Worm (Caenorhabditis elegans) whole organism, young adult: Measurements from ENCODE around the gene tbce-1.

Experiments
- C06A6.2 ChIP-seq: fragments of 200-800 bp; sonication (Bioruptor generic); conservative IDR thresholded peaks from 2 replicates; pipeline ENCODE4 v1.3.6; 2022; ENCODE audit warnings: missing genetic modification characterization, missing compliant biosample characterization
- F33H1.4 ChIP-seq: fragments of 200-800 bp; sonication (Bioruptor generic); IDR thresholded peaks from 2 replicates; pipeline ENCODE4 v1.3.6; 2022; ENCODE audit warnings: missing genetic modification reagents, missing genetic modification characterization, missing compliant biosample characterization
- F37B4.10 ChIP-seq: fragments of 200-800 bp; sonication (Bioruptor generic); IDR thresholded peaks from 2 replicates; pipeline ENCODE4 v1.3.6; 2022; ENCODE audit warnings: missing genetic modification characterization, missing compliant biosample characterization
- K12H6.12 ChIP-seq: fragments of 200-800 bp; sonication (Bioruptor generic); optimal IDR thresholded peaks from 2 replicates; lab custom pipeline; 2018; ENCODE audit warnings: mild to moderate bottlenecking, missing genetic modification characterization, missing compliant biosample characterization
- Y56A3A.18 ChIP-seq: fragments of 200-800 bp; sonication (Bioruptor generic); IDR thresholded peaks from 2 replicates; pipeline ENCODE4 v1.3.6; 2022; ENCODE audit warnings: missing genetic modification reagents, missing genetic modification characterization, missing compliant biosample characterization
- Y67H2A.10 ChIP-seq: fragments of 200-800 bp; sonication (Bioruptor generic); conservative IDR thresholded peaks from 2 replicates; pipeline ENCODE4 v1.3.6; 2022; ENCODE audit warnings: missing genetic modification reagents, missing genetic modification characterization, missing compliant biosample characterization
- Y95B8A.8 ChIP-seq: fragments of 200-800 bp; sonication (Bioruptor generic); IDR thresholded peaks from 2 replicates; pipeline ENCODE4 v1.3.6; 2022; ENCODE audit warnings: missing genetic modification reagents, missing genetic modification characterization, missing compliant biosample characterization
- aptf-2 ChIP-seq: fragments of 200-800 bp; sonication (Bioruptor generic); conservative IDR thresholded peaks from 2 replicates; pipeline ENCODE4 v1.3.6; 2022; ENCODE audit warnings: missing genetic modification reagents, missing genetic modification characterization, missing compliant biosample characterization
- attf-3 ChIP-seq: fragments of 200-800 bp; sonication (Bioruptor generic); conservative IDR thresholded peaks from 2 replicates; pipeline ENCODE4 v1.3.6; 2022; ENCODE audit warnings: missing genetic modification reagents, missing genetic modification characterization, missing compliant biosample characterization
- cebp-1 ChIP-seq, 2 experiments: fragments of 200-800 bp in 1 of 2; sonication (Bioruptor generic) in 1 of 2; sonication (generic microtip) in 1 of 2; IDR thresholded peaks in 1 of 2; optimal IDR thresholded peaks in 1 of 2; 2 replicates each; pipeline versions ENCODE4 v1.3.6 to Lab custom; 2017 to 2022; ENCODE audit warnings: missing compliant biosample characterization in 2 of 2, missing genetic modification characterization in 2 of 2, mild to moderate bottlenecking in 1 of 2, missing genetic modification reagents in 1 of 2, moderate library complexity in 1 of 2
- ceh-40 ChIP-seq: fragments of 200-800 bp; sonication (Bioruptor generic); IDR thresholded peaks from 2 replicates; pipeline ENCODE4 v1.3.6; 2022; ENCODE audit warnings: missing genetic modification characterization, missing compliant biosample characterization
- ceh-58 ChIP-seq: fragments of 200-800 bp; sonication (Bioruptor generic); IDR thresholded peaks from 2 replicates; pipeline ENCODE4 v1.3.6; 2022; ENCODE audit warnings: missing genetic modification characterization, missing compliant biosample characterization
- ceh-79 ChIP-seq: sonication (generic microtip); optimal IDR thresholded peaks from 2 replicates; lab custom pipeline; 2017; ENCODE audit warnings: mild to moderate bottlenecking, missing genetic modification characterization, missing compliant biosample characterization
- chd-7 ChIP-seq: sonication (generic microtip); optimal IDR thresholded peaks from 2 replicates; lab custom pipeline; 2016; ENCODE audit warnings: mild to moderate bottlenecking, missing genetic modification characterization, moderate library complexity, missing compliant biosample characterization
- egrh-3 ChIP-seq: fragments of 200-800 bp; sonication (Bioruptor generic); IDR thresholded peaks from 2 replicates; pipeline ENCODE4 v1.3.6; 2022; ENCODE audit warnings: missing genetic modification reagents, missing genetic modification characterization, missing compliant biosample characterization
- ekl-4 ChIP-seq: fragments of 200-800 bp; sonication (Bioruptor generic); IDR thresholded peaks from 2 replicates; pipeline ENCODE4 v1.3.6; 2022; ENCODE audit warnings: missing genetic modification reagents, missing genetic modification characterization, missing compliant biosample characterization
- ets-4 ChIP-seq: fragments of 200-800 bp; sonication (Bioruptor generic); optimal IDR thresholded peaks from 2 replicates; lab custom pipeline; 2018; ENCODE audit warnings: mild to moderate bottlenecking, missing genetic modification characterization, missing compliant biosample characterization
- him-1 ChIP-seq: sonication (generic microtip); optimal IDR thresholded peaks from 2 replicates; lab custom pipeline; 2016; ENCODE audit warnings: missing genotype, missing genetic modification reagents, missing genetic modification characterization, missing compliant biosample characterization
- hlh-26 ChIP-seq: fragments of 200-800 bp; sonication (Bioruptor generic); conservative IDR thresholded peaks from 2 replicates; pipeline ENCODE4 v1.3.6; 2022; ENCODE audit warnings: missing genetic modification reagents, missing genetic modification characterization, missing compliant biosample characterization
- hrde-1 ChIP-seq: sonication (generic microtip); optimal IDR thresholded peaks from 2 replicates; lab custom pipeline; 2016; ENCODE audit warnings: missing genetic modification characterization, mild to moderate bottlenecking, missing compliant biosample characterization, moderate library complexity, missing genotype, missing genetic modification reagents, borderline replicate concordance
- lag-1 ChIP-seq: fragments of 200-800 bp; sonication (Bioruptor generic); IDR thresholded peaks from 2 replicates; pipeline ENCODE4 v1.3.6; 2022; ENCODE audit warnings: missing genetic modification reagents, missing genetic modification characterization, missing compliant biosample characterization
- lin-40 ChIP-seq: sonication (generic microtip); optimal IDR thresholded peaks from 2 replicates; lab custom pipeline; 2016; ENCODE audit warnings: missing genetic modification characterization, mild to moderate bottlenecking, missing compliant biosample characterization, missing genotype, missing genetic modification reagents
- madf-10 ChIP-seq: sonication (generic microtip); optimal IDR thresholded peaks from 2 replicates; lab custom pipeline; 2016; ENCODE audit warnings: mild to moderate bottlenecking, missing genetic modification characterization, missing compliant biosample characterization
- madf-3 ChIP-seq: fragments of 200-800 bp; sonication (Bioruptor generic); IDR thresholded peaks from 2 replicates; pipeline ENCODE4 v1.3.6; 2022; ENCODE audit warnings: missing genetic modification reagents, missing genetic modification characterization, missing compliant biosample characterization
- madf-8 ChIP-seq: fragments of 200-800 bp; sonication (Bioruptor generic); conservative IDR thresholded peaks from 2 replicates; pipeline ENCODE4 v1.3.6; 2022; ENCODE audit warnings: missing genetic modification reagents, missing genetic modification characterization, missing compliant biosample characterization
- mcd-1 ChIP-seq: fragments of 200-800 bp; sonication (Bioruptor generic); IDR thresholded peaks from 2 replicates; pipeline ENCODE4 v1.3.6; 2022; ENCODE audit warnings: missing genetic modification reagents, missing genetic modification characterization, missing compliant biosample characterization
- nhr-27 ChIP-seq: fragments of 200-800 bp; sonication (Bioruptor generic); optimal IDR thresholded peaks from 2 replicates; lab custom pipeline; 2018; ENCODE audit warnings: mild to moderate bottlenecking, missing genetic modification characterization, moderate library complexity, missing compliant biosample characterization
- nhr-80 ChIP-seq: sonication (generic microtip); optimal IDR thresholded peaks from 2 replicates; lab custom pipeline; 2016; ENCODE audit warnings: missing genetic modification characterization, missing compliant biosample characterization
- pbrm-1 ChIP-seq: fragments of 200-800 bp; sonication (Bioruptor generic); IDR thresholded peaks from 2 replicates; pipeline ENCODE4 v1.3.6; 2022; ENCODE audit warnings: missing genetic modification reagents, missing genetic modification characterization, missing compliant biosample characterization
- pha-4 ChIP-seq: fragments of 150-350 bp; sonication (generic microtip); optimal IDR thresholded peaks from 2 replicates; lab custom pipeline; 2014; ENCODE audit warnings: missing biosample characterization, missing genetic modification reagents, missing genetic modification characterization
- rcor-1 ChIP-seq: fragments of 200-800 bp; sonication (Bioruptor generic); IDR thresholded peaks from 2 replicates; pipeline ENCODE4 v1.3.6; 2022; ENCODE audit warnings: missing genetic modification reagents, missing genetic modification characterization, missing compliant biosample characterization
- snpc-3.4 ChIP-seq: sonication (generic microtip); optimal IDR thresholded peaks from 2 replicates; lab custom pipeline; 2017; ENCODE audit warnings: missing genetic modification characterization, mild to moderate bottlenecking, missing compliant biosample characterization, antibody characterized with exemption, moderate library complexity, missing genotype, missing genetic modification reagents
- tlf-1 ChIP-seq: fragments of 200-800 bp; sonication (Bioruptor generic); optimal IDR thresholded peaks from 2 replicates; lab custom pipeline; 2018; ENCODE audit warnings: mild to moderate bottlenecking, missing genetic modification characterization, missing compliant biosample characterization
- zfh-2 ChIP-seq: fragments of 200-800 bp; sonication (Bioruptor generic); conservative IDR thresholded peaks from 2 replicates; pipeline ENCODE4 v1.3.6; 2022; ENCODE audit warnings: missing genetic modification reagents, missing genetic modification characterization, missing compliant biosample characterization
- ztf-22 ChIP-seq: fragments of 200-800 bp; sonication (Bioruptor generic); optimal IDR thresholded peaks from 2 replicates; lab custom pipeline; 2018; ENCODE audit warnings: mild to moderate bottlenecking, missing genetic modification characterization, moderate library complexity, missing compliant biosample characterization
- ztf-26 ChIP-seq: sonication (generic microtip); optimal IDR thresholded peaks from 2 replicates; lab custom pipeline; 2017; ENCODE audit warnings: missing genetic modification characterization, missing compliant biosample characterization
- ztf-6 ChIP-seq: fragments of 200-800 bp; sonication (Bioruptor generic); IDR thresholded peaks from 2 replicates; pipeline ENCODE4 v1.3.6; 2022; ENCODE audit warnings: missing genetic modification reagents, missing genetic modification characterization, missing compliant biosample characterization

tbce-1 gene

ce11 chrIV:8273334-8273733 lies 21.2 kb upstream of the tbce-1 start:
- TF ChIP-seq F33H1.4 (no peak), tlf-1 (no peak), F37B4.10 (GFP tag; lab: Robert Waterston, UW) (no peak), Y56A3A.18 (GFP tag; lab: Robert Waterston, UW) (no peak), him-1 (tag; lab: Kevin White, UChicago) (no peak), hrde-1 (no peak), ceh-40 (no peak), lin-40 (tag; lab: Kevin White, UChicago) (no peak), mcd-1 (GFP tag; lab: Robert Waterston, UW) (no peak), pha-4 (tag; lab: Kevin White, UChicago) (no peak), K12H6.12 (tag; lab: Kevin White, UChicago) (no peak), ceh-79 (no peak), hlh-26 (no peak), ceh-58 (no peak), ztf-26 (no peak), madf-8 (no peak), snpc-3.4 (tag; lab: Kevin White, UChicago) (no peak), ets-4 (GFP tag; lab: Kevin White, UChicago) (no peak)

- no peak for TF ChIP-seq nhr-80
- no peak for TF ChIP-seq rcor-1
- no peak for TF ChIP-seq ekl-4 (GFP tag; lab: Robert Waterston, UW)
- TF ChIP-seq tlf-1 = no peak
- TF ChIP-seq madf-3 (GFP tag; lab: Robert Waterston, UW) = no peak
- TF ChIP-seq hlh-26 = no peak
- no peak for TF ChIP-seq Y67H2A.10 (GFP tag; lab: Robert Waterston, UW)
- no peak for TF ChIP-seq lag-1 (GFP tag; lab: Robert Waterston, UW)
- no peak for TF ChIP-seq C06A6.2 (GFP tag; lab: Robert Waterston, UW)
- TF ChIP-seq ztf-22 = no peak
- TF ChIP-seq ztf-6 (GFP tag; lab: Robert Waterston, UW) = no peak
These were observed 19.3 kb upstream of the tbce-1 start, which contains the start of gene K07H8.11 for ce11 chrIV:8275232-8275631. Gene K07H8.11 (minus strand): TSS chrIV:8275332.

- TF ChIP-seq aptf-2 (GFP tag; lab: Robert Waterston, UW) (no peak), madf-10 (tag; lab: Kevin White, UChicago) (no peak), egrh-3 (GFP tag; lab: Robert Waterston, UW) (no peak), attf-3 (GFP tag; lab: Robert Waterston, UW) (no peak), zfh-2 (GFP tag; lab: Robert Waterston, UW) (no peak), cebp-1 (GFP tag; IDR thresholded peaks at IDR 0.05; lab: Robert Waterston, UW) (no peak), cebp-1 (tag; optimal IDR thresholded peaks at IDR 0.05; lab: Kevin White, UChicago) (no peak), nhr-27 (tag; lab: Kevin White, UChicago) (no peak), Y95B8A.8 (GFP tag; lab: Robert Waterston, UW) (no peak), pbrm-1 (GFP tag; lab: Robert Waterston, UW) (no peak), chd-7 (no peak)
These were observed 17.9 kb upstream of the tbce-1 start, which contains the start of gene K07H8.12 for ce11 chrIV:8276609-8277008. Gene K07H8.12 (minus strand): TSS chrIV:8276709.
